Fruit fly (Drosophila melanogaster): ENCODE results near the gene sowah.
A peak's percentile ranks its signal among the peaks of the same experiment; 100 is the strongest.

The sowah gene

dm6 chr3L:12523941-12524340, 48.4 kb downstream of the sowah start, which contains the start of the genes ver and Gcn5 (continued):
- TF ChIP-seq CG3065 (GFP tag; optimal IDR thresholded peaks at IDR 0.05), result peak; percentile 65
- peak; percentile 94 for TF ChIP-seq tgo (GFP tag; IDR thresholded peaks at IDR 0.05)
- TF ChIP-seq ci (GFP tag; IDR thresholded peaks at IDR 0.05), result peak; percentile 96
- TF ChIP-seq CG3407 (GFP tag; optimal IDR thresholded peaks at IDR 0.05), result peak; percentile 75
- no peak for TF ChIP-seq Scr (GFP tag; IDR thresholded peaks at IDR 0.05; ENCODE audit: partially characterized antibody)
- TF ChIP-seq lmd (GFP tag; IDR thresholded peaks at IDR 0.05), result peak; percentile 95
- TF ChIP-seq CG5245 (GFP tag; optimal IDR thresholded peaks at IDR 0.05), result peak; percentile 67
- TF ChIP-seq CG4707 (GFP tag; optimal IDR thresholded peaks at IDR 0.05), result peak; percentile 65
- peak; percentile 94 for TF ChIP-seq CG17328 (GFP tag; IDR thresholded peaks at IDR 0.05)
- peak; percentile 94 for TF ChIP-seq Dbx (GFP tag; IDR thresholded peaks at IDR 0.05)
- TF ChIP-seq NFAT (GFP tag; IDR thresholded peaks at IDR 0.05), result peak; percentile 91
- TF ChIP-seq Side (GFP tag; optimal IDR thresholded peaks at IDR 0.05), result peak; percentile 78
- TF ChIP-seq CG31441 (GFP tag; IDR thresholded peaks at IDR 0.05), result peak; percentile 95
- TF ChIP-seq ash1 (GFP tag; optimal IDR thresholded peaks at IDR 0.05), result no peak
- TF ChIP-seq Fer2 (tag; optimal IDR thresholded peaks at IDR 0.05), result peak; percentile 84
- TF ChIP-seq CG12744 (GFP tag; optimal IDR thresholded peaks at IDR 0.05), result peak; percentile 82
- no peak for TF ChIP-seq Neu2 (GFP tag; optimal IDR thresholded peaks at IDR 0.05; ENCODE audit: borderline replicate concordance)
- TF ChIP-seq H15 (GFP tag; IDR thresholded peaks at IDR 0.05), result peak; percentile 94
- peak; percentile 95 for TF ChIP-seq CG2678 (tag; optimal IDR thresholded peaks at IDR 0.05)
- peak; percentile 94 for TF ChIP-seq Gug (GFP tag; IDR thresholded peaks at IDR 0.05)
- TF ChIP-seq otp (GFP tag; IDR thresholded peaks at IDR 0.05), result peak; percentile 91
- TF ChIP-seq CG17829 (tag; optimal IDR thresholded peaks at IDR 0.05), result peak; percentile 91
- TF ChIP-seq unc-4 (GFP tag; IDR thresholded peaks at IDR 0.05; ENCODE audit: partially characterized antibody), result no peak
- TF ChIP-seq amos (GFP tag; IDR thresholded peaks at IDR 0.05; ENCODE audit: partially characterized antibody), result 0 out of 2 replicates have a peak, but pooled peaks have one; percentile 25
- TF ChIP-seq tap (tag; optimal IDR thresholded peaks at IDR 0.05), result peak; percentile 88
- peak; percentile 85 to 86 for TF ChIP-seq Pdp1 (GFP tag; optimal IDR thresholded peaks at IDR 0.05)
- peak; percentile 94 for TF ChIP-seq ken (GFP tag; IDR thresholded peaks at IDR 0.05)
- TF ChIP-seq CG7786 (GFP tag; optimal IDR thresholded peaks at IDR 0.05), result peak; percentile 80
- TF ChIP-seq CG10209 (GFP tag; optimal IDR thresholded peaks at IDR 0.05), result peak; percentile 95
- peak; percentile 84 for TF ChIP-seq ap (GFP tag; IDR thresholded peaks at IDR 0.05)
- TF ChIP-seq CG2199 (GFP tag; IDR thresholded peaks at IDR 0.05), result 0 out of 3 replicates have a peak, but pooled peaks have one; percentile 77
- TF ChIP-seq pb (GFP tag; optimal IDR thresholded peaks at IDR 0.05), result peak; percentile 30
- no peak for TF ChIP-seq hb (GFP tag; IDR thresholded peaks at IDR 0.05; ENCODE audit: partially characterized antibody)
- peak; percentile 91 for TF ChIP-seq CG14710 (tag; optimal IDR thresholded peaks at IDR 0.05)
- TF ChIP-seq CG10959 (GFP tag; IDR thresholded peaks at IDR 0.05), result peak; percentile 85
- peak; percentile 89; the same call in 2 of the 3 replicates for TF ChIP-seq so (GFP tag; IDR thresholded peaks at IDR 0.05)
- peak; percentile 87 for TF ChIP-seq CG4404 (GFP tag; IDR thresholded peaks at IDR 0.05)
- TF ChIP-seq CG13894 (tag; optimal IDR thresholded peaks at IDR 0.05), result peak; percentile 91
- no peak for TF ChIP-seq CG42726 (GFP tag; IDR thresholded peaks at IDR 0.05; ENCODE audit: partially characterized antibody)
- TF ChIP-seq CG11695 (GFP tag; IDR thresholded peaks at IDR 0.05), result peak; percentile 92
- peak; percentile 89 for TF ChIP-seq CG1603 (tag; optimal IDR thresholded peaks at IDR 0.05)
- TF ChIP-seq sug (tag; optimal IDR thresholded peaks at IDR 0.05), result peak; percentile 84
- TF ChIP-seq Dip3 (GFP tag; optimal IDR thresholded peaks at IDR 0.05), result peak; percentile 89
- peak; percentile 79 for TF ChIP-seq CG16863 (GFP tag; optimal IDR thresholded peaks at IDR 0.05)
- no peak for TF ChIP-seq cg (GFP tag; optimal IDR thresholded peaks at IDR 0.05)
- TF ChIP-seq chif (GFP tag; optimal IDR thresholded peaks at IDR 0.05), result peak; percentile 74 to 88
- TF ChIP-seq sim (GFP tag; IDR thresholded peaks at IDR 0.05), result peak; percentile 76
- TF ChIP-seq CG32772 (GFP tag; IDR thresholded peaks at IDR 0.05), result peak; percentile 93
- no peak for TF ChIP-seq sna (GFP tag; IDR thresholded peaks at IDR 0.05; ENCODE audit: partially characterized antibody)
- peak; percentile 92 for TF ChIP-seq Dek (tag; optimal IDR thresholded peaks at IDR 0.05)
- peak; percentile 96 for TF ChIP-seq CG3281 (GFP tag; optimal IDR thresholded peaks at IDR 0.05)
